Fruit fly (Drosophila melanogaster) whole organism, embryonic: ENCODE results near the gene shams.

Experiments used
- Adf1 ChIP-seq: fragments of 200-800 bp; sonication (Bioruptor generic); IDR thresholded peaks from 2 replicates; pipeline ENCODE4 v1.3.6; 2022; ENCODE audit warnings: missing biosample characterization, missing genetic modification characterization
- Antp ChIP-seq: fragments of 200-800 bp; sonication (Bioruptor generic); optimal IDR thresholded peaks from 3 replicates; lab custom pipeline; 2016; ENCODE audit warnings: missing biosample characterization, missing genetic modification characterization
- Atf3 ChIP-seq: fragments of 200-800 bp; sonication (Bioruptor generic); optimal IDR thresholded peaks from 3 replicates; lab custom pipeline; 2016; ENCODE audit warnings: missing biosample characterization, missing genetic modification characterization
- Awh ChIP-seq: fragments of 200-800 bp; sonication (Bioruptor generic); IDR thresholded peaks from 2 replicates; pipeline ENCODE4, ENCODE4 v1.3.6; 2022; ENCODE audit warnings: missing biosample characterization, missing genetic modification characterization
- CG10321 ChIP-seq: fragments of 200-800 bp; sonication (Bioruptor generic); IDR thresholded peaks from 2 replicates; pipeline ENCODE4 v1.3.6; 2022; ENCODE audit warnings: missing biosample characterization, missing genetic modification characterization
- CG10543 ChIP-seq: fragments of 200-800 bp; sonication (Bioruptor generic); optimal IDR thresholded peaks from 3 replicates; lab custom pipeline; 2017; ENCODE audit warnings: missing biosample characterization, mild to moderate bottlenecking, missing genetic modification characterization, moderate library complexity
- CG11696 ChIP-seq: fragments of 200-800 bp; sonication (Bioruptor generic); IDR thresholded peaks from 2 replicates; pipeline ENCODE4 v1.3.6; 2022; ENCODE audit warnings: missing biosample characterization, missing genetic modification characterization
- CG12769 ChIP-seq: fragments of 200-800 bp; sonication (Bioruptor generic); optimal IDR thresholded peaks from 2 replicates; lab custom pipeline; 2019; ENCODE audit warnings: missing biosample characterization, mild to moderate bottlenecking, missing genetic modification characterization, moderate library complexity
- CG14441 ChIP-seq: fragments of 200-800 bp; sonication (Bioruptor generic); IDR thresholded peaks from 2 replicates; pipeline ENCODE4 v1.3.6; 2022; ENCODE audit warnings: missing biosample characterization, missing genetic modification characterization
- CG15073 ChIP-seq: fragments of 200-800 bp; sonication (Bioruptor generic); optimal IDR thresholded peaks from 2 replicates; lab custom pipeline; 2016; ENCODE audit warnings: missing biosample characterization, missing genetic modification characterization
- CG16779 ChIP-seq: fragments of 200-800 bp; sonication (Bioruptor generic); IDR thresholded peaks from 2 replicates; pipeline ENCODE4 v1.3.6; 2022; ENCODE audit warnings: missing biosample characterization, missing genetic modification characterization
- CG17568 ChIP-seq: fragments of 200-800 bp; sonication (Bioruptor generic); optimal IDR thresholded peaks from 2 replicates; lab custom pipeline; 2018; ENCODE audit warnings: missing biosample characterization, mild to moderate bottlenecking, missing genetic modification characterization, moderate library complexity
- CG17829 ChIP-seq: fragments of 200-800 bp; optimal IDR thresholded peaks from 2 replicates; lab custom pipeline; 2019; ENCODE audit warnings: missing biosample characterization, mild to moderate bottlenecking, missing genetic modification characterization, moderate library complexity
- CG2116 ChIP-seq: fragments of 200-800 bp; sonication (Bioruptor generic); optimal IDR thresholded peaks from 3 replicates; lab custom pipeline; 2018; ENCODE audit warnings: missing biosample characterization, mild to moderate bottlenecking, missing genetic modification characterization
- CG2120 ChIP-seq: fragments of 200-800 bp; sonication (Bioruptor generic); optimal IDR thresholded peaks from 3 replicates; lab custom pipeline; 2016; ENCODE audit warnings: missing biosample characterization, missing genetic modification characterization
- CG30431 ChIP-seq: fragments of 200-800 bp; sonication (Bioruptor generic); optimal IDR thresholded peaks from 2 replicates; lab custom pipeline; 2017; ENCODE audit warnings: missing biosample characterization, missing genetic modification characterization
- CG3065 ChIP-seq: fragments of 200-800 bp; sonication (Bioruptor generic); optimal IDR thresholded peaks from 2 replicates; lab custom pipeline; 2016; ENCODE audit warnings: missing biosample characterization, missing genetic modification characterization
- CG31441 ChIP-seq: fragments of 200-800 bp; sonication (Bioruptor generic); IDR thresholded peaks from 2 replicates; pipeline ENCODE4 v1.3.6; 2022; ENCODE audit warnings: missing biosample characterization, missing genetic modification characterization
- CG34224 ChIP-seq: fragments of 200-800 bp; sonication (Bioruptor generic); IDR thresholded peaks from 3 replicates; pipeline ENCODE4 v1.3.6; 2022; ENCODE audit warnings: missing biosample characterization, missing genetic modification characterization; ENCODE audit not compliant: partially characterized antibody
- CG3995 ChIP-seq: fragments of 200-800 bp; sonication (Bioruptor generic); optimal IDR thresholded peaks from 3 replicates; lab custom pipeline; 2016; ENCODE audit warnings: missing biosample characterization, missing genetic modification characterization
- CG5953 ChIP-seq: fragments of 200-800 bp; sonication (Bioruptor generic); IDR thresholded peaks from 2 replicates; pipeline ENCODE4 v1.3.6; 2022; ENCODE audit warnings: missing biosample characterization, missing genetic modification characterization
- CG6175 ChIP-seq: fragments of 200-800 bp; sonication (Bioruptor generic); IDR thresholded peaks from 3 replicates; pipeline ENCODE4 v1.3.6; 2022; ENCODE audit warnings: missing biosample characterization, missing genetic modification characterization
- CG8924 ChIP-seq: fragments of 200-800 bp; optimal IDR thresholded peaks from 3 replicates; lab custom pipeline; 2019; ENCODE audit warnings: missing biosample characterization, mild to moderate bottlenecking, missing genetic modification characterization, moderate library complexity
- CG9727 ChIP-seq: fragments of 200-800 bp; sonication (Bioruptor generic); optimal IDR thresholded peaks from 3 replicates; lab custom pipeline; 2017; ENCODE audit warnings: missing biosample characterization, mild to moderate bottlenecking, missing genetic modification characterization
- Camta ChIP-seq: fragments of 200-800 bp; sonication (Bioruptor generic); optimal IDR thresholded peaks from 2 replicates; lab custom pipeline; 2016; ENCODE audit warnings: missing biosample characterization, missing genetic modification characterization
- Drgx ChIP-seq: fragments of 200-800 bp; sonication (Bioruptor generic); IDR thresholded peaks from 2 replicates; pipeline ENCODE4 v1.3.6; 2022; ENCODE audit warnings: missing biosample characterization, missing genetic modification characterization
- ERR ChIP-seq: fragments of 200-800 bp; sonication (Bioruptor generic); optimal IDR thresholded peaks from 2 replicates; lab custom pipeline; 2016; ENCODE audit warnings: missing biosample characterization, missing genetic modification characterization
- Ets97D ChIP-seq: fragments of 200-800 bp; sonication (Bioruptor generic); optimal IDR thresholded peaks from 3 replicates; lab custom pipeline; 2016; ENCODE audit warnings: missing biosample characterization, missing genetic modification characterization
- HLH4C ChIP-seq: fragments of 200-800 bp; sonication (Bioruptor generic); IDR thresholded peaks from 3 replicates; pipeline ENCODE4 v1.3.6; 2022; ENCODE audit warnings: missing biosample characterization, missing genetic modification characterization; ENCODE audit not compliant: partially characterized antibody
- Hmx ChIP-seq: fragments of 200-800 bp; sonication (Bioruptor generic); optimal IDR thresholded peaks from 2 replicates; lab custom pipeline; 2016; ENCODE audit warnings: missing biosample characterization, missing genetic modification characterization
- Lhr ChIP-seq: fragments of 200-800 bp; sonication (Bioruptor generic); optimal IDR thresholded peaks from 3 replicates; lab custom pipeline; 2017; ENCODE audit warnings: mild to moderate bottlenecking, missing biosample characterization, missing genetic modification reagents, missing genetic modification characterization
- MESR4 ChIP-seq: fragments of 200-800 bp; sonication (Bioruptor generic); optimal IDR thresholded peaks from 2 replicates; lab custom pipeline; 2018; ENCODE audit warnings: missing biosample characterization, mild to moderate bottlenecking, missing genetic modification characterization, moderate library complexity
- Six4 ChIP-seq: fragments of 200-800 bp; sonication (Bioruptor generic); optimal IDR thresholded peaks from 2 replicates; lab custom pipeline; 2016; ENCODE audit warnings: missing biosample characterization, missing genetic modification characterization
- Tbp ChIP-seq: fragments of >200 bp; optimal IDR thresholded peaks from 2 replicates; lab custom pipeline; 2018; ENCODE audit warnings: missing biosample characterization, missing genetic modification characterization
- ash1 ChIP-seq: fragments of 200-800 bp; sonication (Bioruptor generic); optimal IDR thresholded peaks from 2 replicates; lab custom pipeline; 2018; ENCODE audit warnings: missing biosample characterization, mild to moderate bottlenecking, missing genetic modification characterization
- az2 ChIP-seq: fragments of 200-800 bp; sonication (Bioruptor generic); optimal IDR thresholded peaks from 3 replicates; lab custom pipeline; 2016; ENCODE audit warnings: missing biosample characterization, missing genetic modification characterization
- cato ChIP-seq: fragments of 200-800 bp; sonication (Bioruptor generic); optimal IDR thresholded peaks from 2 replicates; lab custom pipeline; 2016; ENCODE audit warnings: missing biosample characterization, missing genetic modification characterization, borderline replicate concordance
- cg ChIP-seq: fragments of 200-800 bp; sonication (Bioruptor generic); optimal IDR thresholded peaks from 3 replicates; lab custom pipeline; 2019; ENCODE audit warnings: missing biosample characterization, mild to moderate bottlenecking, missing genetic modification characterization, moderate library complexity
- da ChIP-seq: fragments of 200-800 bp; sonication (Bioruptor generic); optimal IDR thresholded peaks from 2 replicates; lab custom pipeline; 2016; ENCODE audit warnings: missing biosample characterization, missing genetic modification characterization
- gce ChIP-seq: fragments of 200-800 bp; sonication (Bioruptor generic); IDR thresholded peaks from 3 replicates; pipeline ENCODE4 v1.3.6; 2022; ENCODE audit warnings: missing biosample characterization, missing genetic modification characterization
- gem ChIP-seq: fragments of 200-800 bp; sonication (Bioruptor generic); optimal IDR thresholded peaks from 2 replicates; lab custom pipeline; 2019; ENCODE audit warnings: missing biosample characterization, mild to moderate bottlenecking, missing genetic modification characterization, moderate library complexity
- gsb-n ChIP-seq: fragments of 200-800 bp; sonication (Bioruptor generic); optimal IDR thresholded peaks from 3 replicates; lab custom pipeline; 2018; ENCODE audit warnings: missing biosample characterization, mild to moderate bottlenecking, missing genetic modification characterization
- gt ChIP-seq: fragments of 200-800 bp; sonication (Bioruptor generic); IDR thresholded peaks from 2 replicates; pipeline ENCODE4 v1.3.6; 2022; ENCODE audit warnings: missing biosample characterization, missing genetic modification characterization
- jumu ChIP-seq: fragments of 200-800 bp; sonication (Bioruptor generic); optimal IDR thresholded peaks from 3 replicates; lab custom pipeline; 2016; ENCODE audit warnings: missing biosample characterization, missing genetic modification characterization
- mld ChIP-seq: fragments of 200-800 bp; sonication (Bioruptor generic); IDR thresholded peaks from 3 replicates; pipeline ENCODE4 v1.3.6; 2022; ENCODE audit warnings: missing biosample characterization, missing genetic modification characterization; ENCODE audit not compliant: partially characterized antibody
- nmo ChIP-seq: fragments of 200-800 bp; sonication (Bioruptor generic); optimal IDR thresholded peaks from 2 replicates; lab custom pipeline; 2018; ENCODE audit warnings: missing biosample characterization, mild to moderate bottlenecking, missing genetic modification characterization, moderate library complexity
- pho ChIP-seq: fragments of 200-800 bp; sonication (Bioruptor generic); optimal IDR thresholded peaks from 2 replicates; lab custom pipeline; 2016; ENCODE audit warnings: missing biosample characterization, missing genetic modification characterization
- sens ChIP-seq: fragments of 200-800 bp; sonication (Bioruptor generic); peaks from one replicate; lab custom pipeline; 2016; ENCODE audit warnings: missing biosample characterization, missing genetic modification characterization
- sr ChIP-seq: fragments of 200-800 bp; sonication (Bioruptor generic); IDR thresholded peaks from 3 replicates; pipeline ENCODE4 v1.3.6; 2022; ENCODE audit warnings: missing biosample characterization, missing genetic modification characterization
- ssp ChIP-seq: fragments of 200-800 bp; sonication (Bioruptor generic); IDR thresholded peaks from 2 replicates; pipeline ENCODE4 v1.3.6; 2022; ENCODE audit warnings: missing biosample characterization, missing genetic modification characterization
- stwl ChIP-seq: fragments of 200-800 bp; sonication (Bioruptor generic); optimal IDR thresholded peaks from 3 replicates; lab custom pipeline; 2018; ENCODE audit warnings: missing biosample characterization, mild to moderate bottlenecking, missing genetic modification characterization, moderate library complexity
- vvl ChIP-seq: fragments of 200-800 bp; sonication (Bioruptor generic); IDR thresholded peaks from 2 replicates; pipeline ENCODE4 v1.3.6; 2022; ENCODE audit warnings: missing biosample characterization, missing genetic modification characterization

Gene shams

dm6 chr3R:25097486-25097885 lies 23.1 kb upstream of the shams start, which contains the start of the genes CG33095 and CG33096 (continued):
- TF ChIP-seq CG17829: no peak
- TF ChIP-seq Antp: no peak
- no peak for TF ChIP-seq Tbp (GFP tag; lab: Kevin White, UChicago)
- TF ChIP-seq CG2120 (GFP tag; lab: Kevin White, UChicago): no peak
- no peak for TF ChIP-seq sr (GFP tag; lab: Robert Waterston, UW)
- no peak for TF ChIP-seq CG16779 (GFP tag; lab: Robert Waterston, UW)
- peak; percentile 8 for TF ChIP-seq CG2116
- TF ChIP-seq Lhr (GFP tag; lab: Kevin White, UChicago): peak; percentile 52
- no peak for TF ChIP-seq Atf3 (GFP tag; lab: Kevin White, UChicago)
- TF ChIP-seq Drgx (GFP tag; lab: Robert Waterston, UW): no peak
- TF ChIP-seq CG3995 (GFP tag; lab: Kevin White, UChicago): peak; percentile 11
- no peak for TF ChIP-seq CG11696 (GFP tag; lab: Robert Waterston, UW)
- no peak for TF ChIP-seq ERR (GFP tag; lab: Kevin White, UChicago)
- peak; percentile 83 for TF ChIP-seq gsb-n
- TF ChIP-seq, all 482 proteins: peak for 42

dm6 chr3R:25094639-25095038 lies 20.2 kb upstream of the shams start, which contains the start of gene fd96Cb:
Gene fd96Cb, plus strand, starts transcription at chr3R:25095012.
- TF ChIP-seq Adf1 (GFP tag; lab: Robert Waterston, UW): peak; percentile 31; the same call in 1 of the 2 replicates
- no peak for TF ChIP-seq CG6175
- TF ChIP-seq ash1 (GFP tag; lab: Kevin White, UChicago): no peak
- TF ChIP-seq sens (GFP tag; lab: Kevin White, UChicago): no peak
- TF ChIP-seq gem (tag; lab: Kevin White, UChicago): no peak
- no peak for TF ChIP-seq az2 (GFP tag; lab: Kevin White, UChicago)
- TF ChIP-seq vvl (GFP tag; lab: Robert Waterston, UW): no peak
- TF ChIP-seq Awh: no peak
- TF ChIP-seq gce: no peak
- no peak for TF ChIP-seq jumu
- no peak for TF ChIP-seq stwl (tag; lab: Kevin White, UChicago)
- TF ChIP-seq CG14441 (GFP tag; lab: Robert Waterston, UW): no peak
- no peak for TF ChIP-seq nmo (GFP tag; lab: Kevin White, UChicago)
- no peak for TF ChIP-seq CG10543
- no peak for TF ChIP-seq CG15073 (GFP tag; lab: Kevin White, UChicago)
- no peak for TF ChIP-seq Tbp (GFP tag; lab: Kevin White, UChicago)
- TF ChIP-seq mld (GFP tag; lab: Robert Waterston, UW): 0 out of 3 replicates have a peak, but pooled peaks have one; percentile 55
- no peak for TF ChIP-seq cato (GFP tag; lab: Kevin White, UChicago)
- TF ChIP-seq ssp (GFP tag; lab: Robert Waterston, UW): no peak
- no peak for TF ChIP-seq CG12769
- TF ChIP-seq cg: peak; percentile 64
- no peak for TF ChIP-seq CG17568 (GFP tag; lab: Kevin White, UChicago)
- TF ChIP-seq gt (GFP tag; lab: Robert Waterston, UW): no peak
- peak; percentile 94 for TF ChIP-seq CG10321 (GFP tag; lab: Robert Waterston, UW)
- no peak for TF ChIP-seq CG5953 (GFP tag; lab: Robert Waterston, UW)
- no peak for TF ChIP-seq MESR4 (GFP tag; lab: Kevin White, UChicago)
- no peak for TF ChIP-seq HLH4C (GFP tag; lab: Robert Waterston, UW)
- no peak for TF ChIP-seq CG31441
- no peak for TF ChIP-seq CG30431 (GFP tag; lab: Kevin White, UChicago)
- no peak for TF ChIP-seq Six4 (GFP tag; lab: Kevin White, UChicago)
- no peak for TF ChIP-seq CG9727 (GFP tag; lab: Kevin White, UChicago)
- no peak for TF ChIP-seq CG3065 (GFP tag; lab: Kevin White, UChicago)
- TF ChIP-seq CG34224: no peak
- TF ChIP-seq pho (GFP tag; lab: Kevin White, UChicago): no peak
- no peak for TF ChIP-seq Ets97D (GFP tag; lab: Kevin White, UChicago)
- TF ChIP-seq da (GFP tag; lab: Kevin White, UChicago): no peak
- no peak for TF ChIP-seq CG8924
- no peak for TF ChIP-seq Hmx (GFP tag; lab: Kevin White, UChicago)
- no peak for TF ChIP-seq Camta
